Worm (Caenorhabditis elegans) whole organism, L3 larva: ENCODE results near the gene spr-3.

Experiments used
- R02D3.7 ChIP-seq: fragments of 150-350 bp; optimal IDR thresholded peaks from 2 replicates; lab custom pipeline; 2014; ENCODE audit warnings: missing biosample characterization, missing genetic modification characterization
- ZK546.5 ChIP-seq: sonication (generic microtip); optimal IDR thresholded peaks from 2 replicates; lab custom pipeline; 2017; ENCODE audit warnings: missing biosample characterization, missing genetic modification characterization
- ama-1 ChIP-seq: fragments of 150-350 bp; optimal IDR thresholded peaks from 2 replicates; lab custom pipeline; 2018
- ceh-16 ChIP-seq: sonication (generic microtip); optimal IDR thresholded peaks from 2 replicates; lab custom pipeline; 2017; ENCODE audit warnings: missing biosample characterization, missing genetic modification characterization
- ceh-28 ChIP-seq: fragments of 150-350 bp; optimal IDR thresholded peaks from 2 replicates; lab custom pipeline; 2014; ENCODE audit warnings: missing biosample characterization, missing genetic modification reagents, missing genetic modification characterization
- ceh-82 ChIP-seq: fragments of 150-350 bp; optimal IDR thresholded peaks from 2 replicates; lab custom pipeline; 2014; ENCODE audit warnings: missing biosample characterization, missing genetic modification characterization
- ceh-9 ChIP-seq: sonication (generic microtip); optimal IDR thresholded peaks from 2 replicates; lab custom pipeline; 2018; ENCODE audit warnings: missing biosample characterization, missing genetic modification characterization
- daf-12 ChIP-seq: fragments of 150-350 bp; optimal IDR thresholded peaks from 2 replicates; lab custom pipeline; 2014; ENCODE audit warnings: missing biosample characterization, missing genetic modification reagents, missing genetic modification characterization
- egl-27 ChIP-seq: sonication (generic microtip); optimal IDR thresholded peaks from 4 replicates; lab custom pipeline; 2017; ENCODE audit warnings: missing biosample characterization, missing genetic modification reagents, missing genetic modification characterization
- egl-5 ChIP-seq: fragments of 150-350 bp; optimal IDR thresholded peaks from 2 replicates; lab custom pipeline; 2017; ENCODE audit warnings: missing biosample characterization, missing genetic modification reagents, missing genetic modification characterization, inconsistent platforms
- elt-1 ChIP-seq: fragments of 150-350 bp; optimal IDR thresholded peaks from 2 replicates; lab custom pipeline; 2014; ENCODE audit warnings: missing biosample characterization, missing genetic modification characterization
- elt-2 ChIP-seq: sonication (generic microtip); optimal IDR thresholded peaks from 2 replicates; lab custom pipeline; 2016; ENCODE audit warnings: missing genetic modification reagents, mild to moderate bottlenecking, missing genetic modification characterization, missing compliant biosample characterization
- elt-3 ChIP-seq, 3 experiments: fragments of 150-350 bp in 1 of 3; sonication (generic microtip) in 2 of 3; optimal IDR thresholded peaks; 2 replicates in 2 of 3; 4 replicates in 1 of 3; lab custom pipeline; 2014 to 2017; ENCODE audit warnings: missing biosample characterization in 3 of 3, missing genetic modification characterization in 3 of 3
- eor-1 ChIP-seq, 2 experiments: fragments of 150-350 bp; optimal IDR thresholded peaks; 2 replicates each; lab custom pipeline; 2014 to 2018; ENCODE audit warnings: missing biosample characterization in 2 of 2, missing genetic modification characterization in 2 of 2
- fkh-10 ChIP-seq: sonication (generic microtip); optimal IDR thresholded peaks from 2 replicates; lab custom pipeline; 2017; ENCODE audit warnings: missing biosample characterization, missing genetic modification reagents, missing genetic modification characterization
- fkh-2 ChIP-seq: fragments of 150-350 bp; optimal IDR thresholded peaks from 2 replicates; lab custom pipeline; 2014; ENCODE audit warnings: missing biosample characterization, missing genetic modification reagents, missing genetic modification characterization
- fos-1 ChIP-seq: fragments of 150-350 bp; optimal IDR thresholded peaks from 2 replicates; lab custom pipeline; 2014; ENCODE audit warnings: missing biosample characterization, missing genetic modification characterization
- hmg-11 ChIP-seq: sonication (generic microtip); optimal IDR thresholded peaks from 2 replicates; lab custom pipeline; 2016; ENCODE audit warnings: missing genetic modification characterization, missing compliant biosample characterization
- jun-1 ChIP-seq: fragments of 150-350 bp; optimal IDR thresholded peaks from 2 replicates; lab custom pipeline; 2014; ENCODE audit warnings: missing biosample characterization, missing genetic modification reagents, missing genetic modification characterization
- lin-15B ChIP-seq: fragments of 150-350 bp; optimal IDR thresholded peaks from 2 replicates; lab custom pipeline; 2014; ENCODE audit warnings: missing biosample characterization, missing genetic modification characterization
- lin-39 ChIP-seq: fragments of 150-350 bp; optimal IDR thresholded peaks from 2 replicates; lab custom pipeline; 2018; ENCODE audit warnings: missing biosample characterization, missing genetic modification reagents, missing genetic modification characterization
- lsy-12 ChIP-seq: sonication (generic microtip); optimal IDR thresholded peaks from 2 replicates; lab custom pipeline; 2016; ENCODE audit warnings: mild to moderate bottlenecking, missing genetic modification characterization, missing compliant biosample characterization
- nfya-1 ChIP-seq: sonication (generic microtip); optimal IDR thresholded peaks from 2 replicates; lab custom pipeline; 2017; ENCODE audit warnings: missing genetic modification characterization, mild to moderate bottlenecking, missing compliant biosample characterization, antibody characterized with exemption, moderate library complexity; ENCODE audit not compliant: insufficient read depth
- nhr-11 ChIP-seq: fragments of 150-350 bp; optimal IDR thresholded peaks from 2 replicates; lab custom pipeline; 2014; ENCODE audit warnings: missing biosample characterization, missing genetic modification characterization
- nhr-12 ChIP-seq: fragments of 150-350 bp; optimal IDR thresholded peaks from 2 replicates; lab custom pipeline; 2014; ENCODE audit warnings: missing biosample characterization, missing genetic modification characterization
- nhr-23 ChIP-seq: fragments of 150-350 bp; optimal IDR thresholded peaks from 2 replicates; lab custom pipeline; 2014; ENCODE audit warnings: missing biosample characterization, missing genetic modification reagents, missing genetic modification characterization
- nhr-237 ChIP-seq: fragments of 150-350 bp; optimal IDR thresholded peaks from 2 replicates; lab custom pipeline; 2014; ENCODE audit warnings: missing biosample characterization, missing genetic modification characterization
- nhr-25 ChIP-seq: sonication (generic microtip); optimal IDR thresholded peaks from 2 replicates; lab custom pipeline; 2017; ENCODE audit warnings: missing biosample characterization, missing genetic modification characterization
- nhr-43 ChIP-seq: sonication (generic microtip); optimal IDR thresholded peaks from 2 replicates; lab custom pipeline; 2016; ENCODE audit warnings: mild to moderate bottlenecking, missing genetic modification characterization, missing compliant biosample characterization; ENCODE audit not compliant: poor library complexity, severe bottlenecking
- nhr-76 ChIP-seq: fragments of 150-350 bp; sonication (generic microtip); optimal IDR thresholded peaks from 5 replicates; lab custom pipeline; 2014; ENCODE audit warnings: missing biosample characterization, missing genetic modification characterization
- pha-4 ChIP-seq: fragments of 150-350 bp; optimal IDR thresholded peaks from 2 replicates; lab custom pipeline; 2014; ENCODE audit warnings: missing biosample characterization, missing genetic modification reagents, missing genetic modification characterization
- pqm-1 ChIP-seq: fragments of 150-350 bp; optimal IDR thresholded peaks from 2 replicates; lab custom pipeline; 2017; ENCODE audit warnings: missing biosample characterization, missing genetic modification characterization, inconsistent platforms
- sea-2 ChIP-seq: fragments of 150-350 bp; sonication (generic microtip); optimal IDR thresholded peaks from 4 replicates; lab custom pipeline; 2014; ENCODE audit warnings: missing biosample characterization, missing genetic modification reagents, missing genetic modification characterization
- skn-1 ChIP-seq: fragments of 150-350 bp; optimal IDR thresholded peaks from 2 replicates; lab custom pipeline; 2014; ENCODE audit warnings: missing biosample characterization, missing genetic modification characterization
- snpc-4 ChIP-seq: fragments of 150-350 bp; optimal IDR thresholded peaks from 2 replicates; lab custom pipeline; 2014; ENCODE audit warnings: missing biosample characterization, missing genetic modification characterization
- tbx-2 ChIP-seq: sonication (generic microtip); optimal IDR thresholded peaks from 2 replicates; lab custom pipeline; 2016; ENCODE audit warnings: mild to moderate bottlenecking, missing genetic modification characterization, missing compliant biosample characterization
- ztf-11 ChIP-seq: fragments of 150-350 bp; optimal IDR thresholded peaks from 2 replicates; lab custom pipeline; 2014; ENCODE audit warnings: missing biosample characterization, missing genetic modification characterization

spr-3 gene

DNA sequence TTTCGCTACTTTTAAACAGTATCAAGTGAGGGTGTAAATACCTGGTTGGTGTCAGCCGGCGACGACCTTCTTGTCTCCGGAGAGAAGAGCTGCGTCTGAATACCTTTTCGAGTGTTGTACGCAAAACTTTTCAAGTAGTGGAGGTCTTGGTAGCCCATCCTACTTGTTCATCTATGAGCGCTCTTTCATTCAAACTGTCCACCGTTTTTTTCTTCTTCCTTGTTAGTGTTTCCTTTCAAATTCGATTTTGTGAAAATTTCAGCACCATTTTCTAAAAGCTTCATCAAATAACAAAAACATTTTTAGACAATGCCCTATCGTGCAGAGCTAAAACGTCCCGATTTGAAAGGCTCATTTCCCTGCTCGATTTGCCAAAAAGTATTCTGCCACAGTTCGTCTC lies 40.5 kb downstream of the spr-3 start, which contains the start of gene ham-2:
TSS of gene ham-2 (plus strand) at position 301 of the 400 bp plus-strand sequence.
- TF ChIP-seq nfya-1 (no peak), elt-1 (tag; lab: Kevin White, UChicago) (no peak), snpc-4 (no peak), fkh-2 (tag; lab: Kevin White, UChicago) (no peak), sea-2 (GFP tag; lab: Kevin White, UChicago) (no peak), egl-5 (tag; lab: Kevin White, UChicago) (no peak), ceh-28 (tag; lab: Kevin White, UChicago) (no peak), ceh-9 (tag; lab: Kevin White, UChicago) (no peak), fos-1 (tag; lab: Kevin White, UChicago) (no peak), nhr-25 (tag; lab: Kevin White, UChicago) (no peak), hmg-11 (tag; lab: Kevin White, UChicago) (no peak), nhr-43 (tag; lab: Kevin White, UChicago) (no peak), lin-39 (no peak), ztf-11 (tag; lab: Kevin White, UChicago) (no peak), nhr-23 (no peak), egl-27 (tag; lab: Kevin White, UChicago) (no peak), ceh-82 (tag; lab: Kevin White, UChicago) (no peak), ceh-16 (tag; lab: Kevin White, UChicago) (no peak), jun-1 (tag; lab: Kevin White, UChicago) (no peak)

DNA sequence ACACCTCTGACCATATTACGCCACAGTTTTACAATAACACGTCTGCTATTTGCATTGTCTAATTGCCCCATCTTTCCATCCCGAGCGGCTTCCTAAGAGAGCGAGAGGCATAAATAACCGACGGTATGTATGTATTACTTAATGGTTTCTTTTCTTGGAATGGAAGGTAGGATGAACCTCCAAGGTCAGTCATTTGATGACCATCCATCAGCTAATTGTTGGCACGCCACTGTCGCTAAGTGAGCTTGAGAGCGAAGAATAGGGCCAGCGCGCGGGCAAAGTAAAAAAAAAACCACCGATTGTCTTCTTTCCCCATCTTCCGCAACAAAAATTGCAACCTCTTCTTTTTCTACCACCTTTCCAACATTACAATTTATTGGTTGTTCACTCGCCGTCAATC lies 42.1 kb downstream of the spr-3 start:
- TF ChIP-seq lsy-12 (no peak), elt-3 (tag; optimal IDR thresholded peaks at IDR 0.05; lab: Kevin White, UChicago) (no peak), eor-1 (tag; optimal IDR thresholded peaks at IDR 0.05; lab: Kevin White, UChicago) (no peak), nhr-12 (tag; lab: Kevin White, UChicago) (no peak), fos-1 (tag; lab: Kevin White, UChicago) (no peak), ZK546.5 (no peak), lin-15B (tag; lab: Kevin White, UChicago) (no peak), daf-12 (tag; lab: Kevin White, UChicago) (no peak), pqm-1 (tag; lab: Kevin White, UChicago) (no peak), ceh-9 (tag; lab: Kevin White, UChicago) (no peak), ztf-11 (tag; lab: Kevin White, UChicago) (no peak), fkh-10 (GFP tag; lab: Kevin White, UChicago) (no peak), skn-1 (no peak), nhr-23 (no peak), jun-1 (tag; lab: Kevin White, UChicago) (no peak), sea-2 (GFP tag; lab: Kevin White, UChicago) (no peak)

DNA sequence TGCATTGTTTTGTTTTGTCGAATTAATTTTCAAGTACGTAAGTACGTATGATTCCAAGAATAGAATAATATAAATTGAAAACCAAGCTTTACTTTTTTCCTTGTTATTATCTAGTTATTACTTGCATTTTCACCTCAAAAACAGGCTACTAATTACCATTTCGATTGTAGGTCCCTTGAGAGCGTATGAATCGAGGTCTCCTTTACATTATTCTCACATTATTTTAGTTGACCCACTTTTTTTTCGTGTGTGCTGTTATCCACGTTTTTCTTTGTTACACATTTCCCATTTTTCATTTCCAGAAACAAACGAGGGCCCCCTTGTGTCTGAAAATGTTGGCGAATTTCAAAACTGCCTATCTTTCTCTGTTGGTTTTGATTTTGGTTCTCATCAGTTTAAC lies 48.0 kb downstream of the spr-3 start, which contains the start of gene C05E11.6:
TSS of gene C05E11.6 (plus strand) at position 301 of the 400 bp plus-strand sequence.
- no peak for TF ChIP-seq sea-2 (GFP tag; lab: Kevin White, UChicago)
- no peak for TF ChIP-seq nhr-11 (tag; lab: Kevin White, UChicago)
- no peak for TF ChIP-seq R02D3.7 (tag; lab: Kevin White, UChicago)
- TF ChIP-seq nhr-12 (tag; lab: Kevin White, UChicago) = no peak
- no peak for TF ChIP-seq egl-5 (tag; lab: Kevin White, UChicago)
- TF ChIP-seq ama-1 = no peak
- no peak for TF ChIP-seq elt-1 (tag; lab: Kevin White, UChicago)

DNA sequence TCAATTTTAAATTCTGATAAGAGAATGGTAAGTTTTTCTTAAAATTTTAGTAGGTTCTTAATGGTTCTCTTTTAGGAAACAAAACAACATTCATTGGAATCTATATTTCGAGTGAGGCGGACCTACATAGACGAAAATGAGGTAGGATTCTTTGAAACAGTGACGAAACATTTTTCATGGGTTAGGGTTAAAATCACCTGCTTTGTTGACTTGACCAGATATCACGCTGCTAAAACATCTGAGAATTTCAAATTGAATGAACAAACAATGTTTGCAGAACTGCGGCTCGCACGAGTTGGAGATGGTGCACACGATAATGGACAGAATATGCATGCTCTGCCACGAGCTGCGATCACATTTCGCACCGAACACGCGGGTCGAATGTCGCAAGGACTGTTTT lies 48.4 kb downstream of the spr-3 start:
- no peak for TF ChIP-seq ZK546.5
- TF ChIP-seq tbx-2 = no peak
- TF ChIP-seq snpc-4 = no peak
- TF ChIP-seq ceh-82 (tag; lab: Kevin White, UChicago) = no peak
- no peak for TF ChIP-seq elt-2 (tag; lab: Kevin White, UChicago)
- TF ChIP-seq nhr-25 (tag; lab: Kevin White, UChicago) = no peak
- TF ChIP-seq lin-15B (tag; lab: Kevin White, UChicago) = no peak
- no peak for TF ChIP-seq sea-2 (GFP tag; lab: Kevin White, UChicago)
- TF ChIP-seq ztf-11 (tag; lab: Kevin White, UChicago) = no peak
- TF ChIP-seq elt-1 (tag; lab: Kevin White, UChicago) = no peak
- TF ChIP-seq ceh-16 (tag; lab: Kevin White, UChicago) = no peak
- TF ChIP-seq nhr-76 (tag; lab: Kevin White, UChicago) = no peak
- no peak for TF ChIP-seq pha-4 (tag; lab: Kevin White, UChicago)
- TF ChIP-seq nhr-237 (tag; lab: Kevin White, UChicago) = no peak
- TF ChIP-seq egl-27 (tag; lab: Kevin White, UChicago) = no peak
- no peak for TF ChIP-seq nhr-12 (tag; lab: Kevin White, UChicago)
- TF ChIP-seq lin-39 = no peak
- no peak for TF ChIP-seq hmg-11 (tag; lab: Kevin White, UChicago)
- TF ChIP-seq jun-1 (tag; lab: Kevin White, UChicago) = no peak
- TF ChIP-seq, all 47 proteins: peak for 0
